Fruit fly (Drosophila melanogaster) whole organism, embryonic: ENCODE data around the gene Ilp7.

Source experiments
- BEAF-32 ChIP-seq: fragments of 200-800 bp; sonication (Bioruptor generic); optimal IDR thresholded peaks from 3 replicates; lab custom pipeline; 2017; ENCODE audit warnings: missing biosample characterization, missing genetic modification characterization, mild to moderate bottlenecking, moderate library complexity, missing genetic modification reagents
- CG18262 ChIP-seq: fragments of 200-800 bp; optimal IDR thresholded peaks from 3 replicates; lab custom pipeline; 2019; ENCODE audit warnings: missing biosample characterization, mild to moderate bottlenecking, missing genetic modification characterization, moderate library complexity
- CG6654 ChIP-seq: fragments of 200-800 bp; sonication (Bioruptor generic); optimal IDR thresholded peaks from 2 replicates; lab custom pipeline; 2017; ENCODE audit warnings: missing biosample characterization, mild to moderate bottlenecking, missing genetic modification characterization
- CG8089 ChIP-seq: fragments of 200-800 bp; sonication (Bioruptor generic); optimal IDR thresholded peaks from 3 replicates; lab custom pipeline; 2016; ENCODE audit warnings: missing biosample characterization, missing genetic modification characterization
- Camta ChIP-seq: fragments of 200-800 bp; sonication (Bioruptor generic); optimal IDR thresholded peaks from 2 replicates; lab custom pipeline; 2016; ENCODE audit warnings: missing biosample characterization, missing genetic modification characterization
- Dfd ChIP-seq, 2 experiments: fragments of >200 bp; optimal IDR thresholded peaks; 2 replicates each; lab custom pipeline; 2017; ENCODE audit warnings: missing biosample characterization in 2 of 2, missing genetic modification characterization in 2 of 2
- Elba2 ChIP-seq: fragments of 200-800 bp; sonication (Bioruptor generic); optimal IDR thresholded peaks from 3 replicates; lab custom pipeline; 2016; ENCODE audit warnings: missing biosample characterization, missing genetic modification characterization
- Hr39 ChIP-seq: fragments of >200 bp; optimal IDR thresholded peaks from 2 replicates; lab custom pipeline; 2017
- Pdp1 ChIP-seq, 2 experiments: fragments of 200-800 bp; sonication (Bioruptor generic); optimal IDR thresholded peaks; 3 replicates each; lab custom pipeline; 2016; ENCODE audit warnings: missing biosample characterization in 2 of 2, missing genetic modification characterization in 2 of 2, mild to moderate bottlenecking in 1 of 2, moderate library complexity in 1 of 2
- fd3F ChIP-seq: fragments of 200-800 bp; sonication (Bioruptor generic); optimal IDR thresholded peaks from 2 replicates; lab custom pipeline; 2018; ENCODE audit warnings: missing biosample characterization, mild to moderate bottlenecking, missing genetic modification characterization, moderate library complexity
- mirr ChIP-seq: fragments of 200-800 bp; sonication (Bioruptor generic); optimal IDR thresholded peaks from 3 replicates; lab custom pipeline; 2018; ENCODE audit warnings: missing biosample characterization, mild to moderate bottlenecking, missing genetic modification characterization
- slou ChIP-seq: fragments of 200-800 bp; sonication (Bioruptor generic); optimal IDR thresholded peaks from 3 replicates; lab custom pipeline; 2016; ENCODE audit warnings: missing biosample characterization, missing genetic modification characterization

DNA sequence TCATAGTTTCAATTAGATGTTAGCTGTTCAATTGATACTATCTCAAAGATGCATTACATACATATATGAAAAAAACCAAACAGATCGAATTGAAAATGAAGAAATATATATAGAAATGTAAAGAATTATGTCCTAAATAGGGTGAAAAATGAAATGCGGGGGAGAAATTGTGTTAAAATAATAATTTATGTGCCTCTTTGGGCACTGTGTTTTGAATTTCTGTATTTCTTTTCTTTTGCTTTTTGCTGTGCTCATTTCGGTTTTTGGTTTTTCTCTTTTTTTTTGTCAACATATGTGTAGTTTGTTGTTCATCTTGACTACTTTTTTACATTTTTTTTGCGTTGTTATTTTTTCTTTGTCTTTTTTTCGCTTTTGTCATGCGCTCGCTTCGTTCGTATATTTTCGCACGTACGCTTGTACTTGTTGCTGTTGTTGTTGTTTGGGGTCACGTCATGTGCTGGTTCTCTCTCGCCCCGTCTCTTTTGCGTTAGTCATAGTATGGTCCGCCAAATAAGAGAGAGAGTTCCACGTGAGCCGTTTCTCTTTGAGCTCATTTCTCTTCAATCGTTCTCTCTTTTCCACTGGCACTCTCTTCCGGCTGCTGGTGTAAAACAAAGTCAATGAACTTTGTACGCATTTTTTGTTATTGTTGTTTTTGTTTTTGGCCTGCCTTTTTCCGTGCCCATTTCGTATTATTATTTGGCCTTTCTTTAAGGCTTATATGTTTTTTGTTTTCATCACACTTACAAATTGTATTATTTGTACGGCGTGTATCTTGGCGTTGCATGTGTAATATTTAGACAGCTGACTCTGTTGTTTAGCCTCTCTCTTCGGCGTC, 27.9 kb downstream of the Ilp7 start:
- TF ChIP-seq slou (GFP tag; lab: Kevin White, UChicago) (no peak), CG8089 (GFP tag; lab: Kevin White, UChicago) (no peak), fd3F (GFP tag; lab: Kevin White, UChicago) (no peak), Camta (GFP tag; lab: Kevin White, UChicago) (no peak), Pdp1 (GFP tag; optimal IDR thresholded peaks at IDR 0.05; lab: Kevin White, UChicago) (no peak), Dfd (GFP tag; optimal IDR thresholded peaks at IDR 0.05; lab: Kevin White, UChicago) (no peak), mirr (GFP tag; lab: Kevin White, UChicago) (no peak), Hr39 (lab: Kevin White, UChicago) (no peak), CG18262 (no peak), Elba2 (no peak), CG6654 (no peak), BEAF-32 (GFP tag; lab: Kevin White, UChicago) (no peak)
